Fruit fly (Drosophila melanogaster) whole organism, pupa: ENCODE data around the gene CG44325.

Experiments
- CG10348 ChIP-seq: fragments of 200-800 bp; sonication (Bioruptor generic); IDR thresholded peaks from 2 replicates; pipeline ENCODE4 v1.3.6; 2022; ENCODE audit warnings: missing biosample characterization, missing genetic modification characterization
- CG12605 ChIP-seq: fragments of 200-800 bp; sonication (Bioruptor generic); IDR thresholded peaks from 2 replicates; pipeline ENCODE4 v1.3.6; 2022; ENCODE audit warnings: missing biosample characterization, missing genetic modification characterization
- CG13204 ChIP-seq: fragments of 200-800 bp; sonication (Bioruptor generic); optimal IDR thresholded peaks from 2 replicates; lab custom pipeline; 2018; ENCODE audit warnings: missing biosample characterization, mild to moderate bottlenecking, missing genetic modification characterization, moderate library complexity
- CG14655 ChIP-seq: fragments of 200-800 bp; sonication (Bioruptor generic); optimal IDR thresholded peaks from 3 replicates; lab custom pipeline; 2017; ENCODE audit warnings: mild to moderate bottlenecking, missing biosample characterization, missing genetic modification reagents, missing genetic modification characterization
- CG15710 ChIP-seq: fragments of 200-800 bp; sonication (Bioruptor generic); optimal IDR thresholded peaks from 2 replicates; lab custom pipeline; 2018; ENCODE audit warnings: missing biosample characterization, mild to moderate bottlenecking, missing genetic modification characterization, moderate library complexity
- CG17806 ChIP-seq: fragments of 200-800 bp; sonication (Bioruptor generic); optimal IDR thresholded peaks from 2 replicates; lab custom pipeline; 2018; ENCODE audit warnings: missing biosample characterization, mild to moderate bottlenecking, missing genetic modification characterization, moderate library complexity
- CG32121 ChIP-seq: fragments of 200-800 bp; sonication (Bioruptor generic); IDR thresholded peaks from 2 replicates; pipeline ENCODE4 v1.3.6; 2022; ENCODE audit warnings: missing biosample characterization, missing genetic modification characterization
- CG34367 ChIP-seq: fragments of 200-800 bp; sonication (Bioruptor generic); optimal IDR thresholded peaks from 2 replicates; lab custom pipeline; 2018; ENCODE audit warnings: missing biosample characterization, mild to moderate bottlenecking, missing genetic modification characterization
- CG4496 ChIP-seq: fragments of 200-800 bp; sonication (Bioruptor generic); IDR thresholded peaks from 3 replicates; pipeline ENCODE4 v1.3.6; 2022; ENCODE audit warnings: missing biosample characterization, missing genetic modification characterization
- CG8159 ChIP-seq: fragments of 200-800 bp; sonication (Bioruptor generic); optimal IDR thresholded peaks from 3 replicates; lab custom pipeline; 2018; ENCODE audit warnings: missing biosample characterization, mild to moderate bottlenecking, missing genetic modification characterization, moderate library complexity
- CG8301 ChIP-seq: fragments of 200-800 bp; sonication (Bioruptor generic); optimal IDR thresholded peaks from 2 replicates; lab custom pipeline; 2018; ENCODE audit warnings: missing biosample characterization, mild to moderate bottlenecking, missing genetic modification characterization
- CG9948 ChIP-seq: fragments of 200-800 bp; sonication (Bioruptor generic); optimal IDR thresholded peaks from 2 replicates; lab custom pipeline; 2018; ENCODE audit warnings: missing biosample characterization, mild to moderate bottlenecking, missing genetic modification characterization, moderate library complexity
- D1 ChIP-seq: fragments of 200-800 bp; sonication (Bioruptor generic); optimal IDR thresholded peaks from 2 replicates; lab custom pipeline; 2018; ENCODE audit warnings: missing biosample characterization, mild to moderate bottlenecking, missing genetic modification characterization, moderate library complexity
- EcR ChIP-seq: fragments of 200-800 bp; sonication (Bioruptor generic); optimal IDR thresholded peaks from 3 replicates; lab custom pipeline; 2019; ENCODE audit warnings: missing biosample characterization, missing genetic modification characterization, mild to moderate bottlenecking, moderate library complexity, missing genetic modification reagents
- Ets98B ChIP-seq: fragments of 200-800 bp; sonication (Bioruptor generic); IDR thresholded peaks from 2 replicates; pipeline ENCODE4 v1.3.6; 2022; ENCODE audit warnings: missing biosample characterization, missing genetic modification characterization
- Pif1A ChIP-seq: fragments of 200-800 bp; sonication (Bioruptor generic); optimal IDR thresholded peaks from 3 replicates; lab custom pipeline; 2016; ENCODE audit warnings: missing biosample characterization, missing genetic modification characterization
- Pif1B ChIP-seq: fragments of 200-800 bp; sonication (Bioruptor generic); optimal IDR thresholded peaks from 3 replicates; lab custom pipeline; 2016; ENCODE audit warnings: missing biosample characterization, missing genetic modification characterization
- Snoo ChIP-seq: fragments of 200-800 bp; sonication (Bioruptor generic); optimal IDR thresholded peaks from 3 replicates; lab custom pipeline; 2017; ENCODE audit warnings: missing biosample characterization, mild to moderate bottlenecking, missing genetic modification characterization, inconsistent platforms
- fd96Ca ChIP-seq: fragments of 200-800 bp; sonication (Bioruptor generic); IDR thresholded peaks from 3 replicates; pipeline ENCODE4 v1.3.6; 2022; ENCODE audit warnings: missing biosample characterization, missing genetic modification characterization
- gl ChIP-seq: fragments of 200-800 bp; sonication (Bioruptor generic); optimal IDR thresholded peaks from 2 replicates; lab custom pipeline; 2018; ENCODE audit warnings: missing biosample characterization, mild to moderate bottlenecking, missing genetic modification characterization
- rn ChIP-seq: fragments of 200-800 bp; sonication (Bioruptor generic); IDR thresholded peaks from 2 replicates; pipeline ENCODE4 v1.3.6; 2022; ENCODE audit warnings: missing biosample characterization, missing genetic modification characterization

The CG44325 gene

DNA sequence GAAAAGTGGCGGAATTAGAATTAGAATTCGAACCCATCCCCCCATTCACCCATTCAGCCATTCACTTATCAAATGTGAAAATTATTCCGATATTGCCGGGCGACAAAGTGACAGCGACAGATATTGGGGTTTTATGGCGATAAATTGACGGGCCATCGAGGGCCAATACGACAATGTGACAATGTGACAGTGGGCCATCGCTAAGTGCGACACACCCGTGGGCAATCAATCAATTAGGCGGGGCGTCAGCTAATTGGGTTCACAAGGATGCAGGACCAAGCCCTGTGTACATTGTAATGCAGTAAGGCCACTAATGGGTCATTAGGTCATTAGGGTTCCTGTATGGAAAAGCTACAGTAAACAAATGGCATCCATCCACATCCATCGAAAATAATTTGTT is 4.3 kb downstream of the CG44325 start:
- TF ChIP-seq Snoo (tag; lab: Kevin White, UChicago) = no peak
- TF ChIP-seq CG34367 = no peak
- no peak for TF ChIP-seq CG14655 (GFP tag; lab: Kevin White, UChicago)
- no peak for TF ChIP-seq CG17806 (tag; lab: Kevin White, UChicago)
- no peak for TF ChIP-seq CG9948
- no peak for TF ChIP-seq CG13204 (GFP tag; lab: Kevin White, UChicago)
- no peak for TF ChIP-seq EcR (GFP tag; lab: Kevin White, UChicago)
- TF ChIP-seq CG8301 (tag; lab: Kevin White, UChicago) = no peak
- TF ChIP-seq Pif1B (GFP tag; lab: Kevin White, UChicago) = no peak
- no peak for TF ChIP-seq Ets98B (GFP tag; lab: Robert Waterston, UW)
- no peak for TF ChIP-seq CG15710
- no peak for TF ChIP-seq CG4496 (GFP tag; lab: Robert Waterston, UW)
- TF ChIP-seq CG12605 (GFP tag; lab: Robert Waterston, UW) = no peak
- TF ChIP-seq rn (GFP tag; lab: Robert Waterston, UW) = no peak
- no peak for TF ChIP-seq CG10348 (GFP tag; lab: Robert Waterston, UW)
- no peak for TF ChIP-seq Pif1A (GFP tag; lab: Kevin White, UChicago)
- TF ChIP-seq CG8159 (tag; lab: Kevin White, UChicago) = no peak

DNA sequence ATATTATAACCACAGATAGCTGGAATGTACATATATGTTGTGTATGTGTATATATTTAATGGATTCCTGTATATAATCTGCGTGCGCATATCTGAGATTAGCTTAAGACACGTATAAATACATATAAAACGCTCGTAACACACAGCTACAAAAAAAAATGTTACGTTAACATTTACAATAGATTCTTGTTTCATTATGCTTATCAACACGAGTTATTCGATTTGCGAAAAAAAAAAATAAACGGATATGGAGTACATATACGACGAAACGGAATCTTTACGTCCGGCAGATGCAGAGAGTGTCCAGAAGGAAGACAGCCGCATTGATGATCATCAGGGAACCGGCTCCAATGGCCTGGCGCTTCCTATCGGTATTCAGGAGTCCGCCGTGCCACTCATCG is 7.0 kb downstream of the CG44325 start, which contains the start of gene CG10970:
Gene CG10970 (minus strand): TSS at position 101 of the 400 bp plus-strand sequence.
- TF ChIP-seq CG9948 (no peak), gl (tag; lab: Kevin White, UChicago) (no peak), EcR (GFP tag; lab: Kevin White, UChicago) (no peak), CG10348 (GFP tag; lab: Robert Waterston, UW) (no peak), Ets98B (GFP tag; lab: Robert Waterston, UW) (no peak), CG4496 (GFP tag; lab: Robert Waterston, UW) (no peak), D1 (no peak), CG17806 (tag; lab: Kevin White, UChicago) (no peak), Pif1B (GFP tag; lab: Kevin White, UChicago) (no peak), rn (GFP tag; lab: Robert Waterston, UW) (no peak), fd96Ca (GFP tag; lab: Robert Waterston, UW) (no peak), CG15710 (no peak), CG34367 (no peak), CG13204 (GFP tag; lab: Kevin White, UChicago) (no peak), CG32121 (no peak)

DNA sequence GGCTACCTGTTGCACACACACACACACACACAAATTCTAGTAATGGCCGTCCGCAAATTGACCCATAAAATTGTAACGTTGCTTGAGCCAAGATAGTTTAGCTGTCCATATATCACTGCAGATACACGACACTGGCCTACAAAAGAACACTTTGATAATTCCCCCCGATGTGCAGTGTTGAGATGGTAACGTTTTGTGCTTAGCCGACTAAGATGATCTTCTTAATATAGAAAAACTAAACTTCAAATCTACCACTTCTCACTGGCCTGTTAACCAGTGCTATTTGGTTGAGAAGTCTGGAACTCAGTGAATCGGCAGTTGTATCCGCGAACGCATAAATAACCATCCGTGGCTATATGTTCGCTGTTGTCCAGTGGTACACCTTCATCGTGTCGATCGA is 9.5 kb downstream of the CG44325 start:
- TF ChIP-seq CG14655 (GFP tag; lab: Kevin White, UChicago) (peak; percentile 76), CG12605 (GFP tag; lab: Robert Waterston, UW) (peak; percentile 75), CG34367 (peak; percentile 75), fd96Ca (GFP tag; lab: Robert Waterston, UW) (peak; percentile 88), CG8159 (tag; lab: Kevin White, UChicago) (peak; percentile 75), CG4496 (GFP tag; lab: Robert Waterston, UW) (peak; percentile 92), CG10348 (GFP tag; lab: Robert Waterston, UW) (no peak), Ets98B (GFP tag; lab: Robert Waterston, UW) (peak; percentile 83), Snoo (tag; lab: Kevin White, UChicago) (no peak), CG32121 (peak; percentile 55), CG15710 (peak; percentile 68), EcR (GFP tag; lab: Kevin White, UChicago) (peak; percentile 6), gl (tag; lab: Kevin White, UChicago) (peak; percentile 63), Pif1A (GFP tag; lab: Kevin White, UChicago) (peak; percentile 67), CG8301 (tag; lab: Kevin White, UChicago) (peak; percentile 74), CG13204 (GFP tag; lab: Kevin White, UChicago) (peak; percentile 44), CG9948 (peak; percentile 37), rn (GFP tag; lab: Robert Waterston, UW) (peak; percentile 55; the same call in 1 of the 2 replicates), Pif1B (GFP tag; lab: Kevin White, UChicago) (peak; percentile 63), CG17806 (tag; lab: Kevin White, UChicago) (peak; percentile 64), D1 (no peak)

DNA sequence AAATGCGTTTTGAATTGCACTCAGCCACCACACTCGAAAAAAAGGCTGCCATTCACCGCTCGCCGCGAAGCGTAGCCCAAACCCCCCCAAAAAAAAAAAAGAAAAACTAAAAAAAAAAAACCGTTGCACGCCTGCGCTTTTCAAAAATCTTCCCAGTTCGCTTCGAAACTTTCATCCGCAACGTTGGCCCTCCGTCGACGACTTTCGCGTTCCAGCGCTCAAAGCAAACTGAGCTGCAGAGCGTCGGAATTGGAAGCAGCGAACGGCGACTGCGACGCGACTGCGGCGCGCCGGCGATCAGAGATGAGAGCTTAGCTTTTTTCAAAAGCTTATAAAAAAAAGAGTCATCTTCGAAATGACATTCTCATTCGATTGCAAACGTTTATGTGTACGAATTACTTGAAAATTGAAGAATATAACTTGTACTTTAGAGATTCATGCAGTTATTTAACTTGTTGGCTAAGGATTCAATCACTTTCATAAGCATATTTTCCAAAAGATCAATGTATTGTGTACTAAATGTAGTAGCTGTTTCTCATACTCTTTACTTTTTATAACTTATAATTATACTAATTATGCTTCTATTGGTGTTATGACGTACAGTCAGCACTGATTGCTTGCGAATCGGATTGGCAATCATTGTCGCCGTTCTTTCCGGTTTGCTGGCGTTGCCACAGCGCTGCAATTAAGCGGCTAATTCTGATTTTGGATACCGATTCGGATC is 10.4 kb downstream of the CG44325 start, which contains the start of gene CG15365:
Gene CG15365 (minus strand): TSS at position 230 of the 724 bp plus-strand sequence.
- TF ChIP-seq CG9948 = no peak
- peak; percentile 20; the same call in 1 of the 2 replicates for TF ChIP-seq Ets98B (GFP tag; lab: Robert Waterston, UW)
- TF ChIP-seq CG14655 (GFP tag; lab: Kevin White, UChicago) = peak; percentile 18
- no peak for TF ChIP-seq CG10348 (GFP tag; lab: Robert Waterston, UW)
- TF ChIP-seq CG34367 = peak; percentile 37
- TF ChIP-seq rn (GFP tag; lab: Robert Waterston, UW) = no peak
- peak; percentile 52; the same call in 1 of the 3 replicates for TF ChIP-seq CG4496 (GFP tag; lab: Robert Waterston, UW)
- TF ChIP-seq fd96Ca (GFP tag; lab: Robert Waterston, UW) = peak; percentile 26; the same call in 1 of the 3 replicates
- TF ChIP-seq Pif1B (GFP tag; lab: Kevin White, UChicago) = peak; percentile 6
- TF ChIP-seq CG8301 (tag; lab: Kevin White, UChicago) = no peak
- peak; percentile 9 for TF ChIP-seq Pif1A (GFP tag; lab: Kevin White, UChicago)
- TF ChIP-seq CG17806 (tag; lab: Kevin White, UChicago) = no peak
- peak; percentile 9; the same call in 1 of the 2 replicates for TF ChIP-seq CG32121
- peak; percentile 32 for TF ChIP-seq CG15710
- no peak for TF ChIP-seq gl (tag; lab: Kevin White, UChicago)
- TF ChIP-seq CG8159 (tag; lab: Kevin White, UChicago) = peak; percentile 16
- TF ChIP-seq Snoo (tag; lab: Kevin White, UChicago) = no peak
